Fruit fly (Drosophila melanogaster) whole organism, embryonic: ENCODE data around the gene Mettl2.
A peak's percentile ranks its signal among the peaks of the same experiment; 100 is the strongest.

Source experiments
- Antp ChIP-seq: fragments of 200-800 bp; sonication (Bioruptor generic); optimal IDR thresholded peaks from 3 replicates; lab custom pipeline; 2016; ENCODE audit warnings: missing biosample characterization, missing genetic modification characterization
- C15 ChIP-seq: fragments of 200-800 bp; sonication (Bioruptor generic); IDR thresholded peaks from 3 replicates; pipeline ENCODE4 v1.3.6; 2022; ENCODE audit warnings: missing biosample characterization, missing genetic modification characterization
- CG11085 ChIP-seq: fragments of 200-800 bp; sonication (Bioruptor generic); IDR thresholded peaks from 2 replicates; pipeline ENCODE4 v1.3.6; 2022; ENCODE audit warnings: missing biosample characterization, missing genetic modification characterization
- CG11247 ChIP-seq: fragments of 200-800 bp; sonication (Bioruptor generic); IDR thresholded peaks from 2 replicates; pipeline ENCODE4 v1.3.6; 2022; ENCODE audit warnings: missing biosample characterization, missing genetic modification characterization
- CG12104 ChIP-seq: fragments of 200-800 bp; sonication (Bioruptor generic); optimal IDR thresholded peaks from 3 replicates; lab custom pipeline; 2016; ENCODE audit warnings: missing biosample characterization, missing genetic modification characterization
- CG12219 ChIP-seq: fragments of 200-800 bp; sonication (Bioruptor generic); optimal IDR thresholded peaks from 3 replicates; lab custom pipeline; 2018; ENCODE audit warnings: missing biosample characterization, mild to moderate bottlenecking, missing genetic modification characterization
- CG12942 ChIP-seq: fragments of 200-800 bp; sonication (Bioruptor generic); optimal IDR thresholded peaks from 3 replicates; lab custom pipeline; 2016; ENCODE audit warnings: missing biosample characterization, missing genetic modification characterization
- CG13296 ChIP-seq: fragments of 200-800 bp; sonication (Bioruptor generic); optimal IDR thresholded peaks from 3 replicates; lab custom pipeline; 2018; ENCODE audit warnings: missing biosample characterization, mild to moderate bottlenecking, missing genetic modification characterization
- CG16815 ChIP-seq: fragments of 200-800 bp; sonication (Bioruptor generic); optimal IDR thresholded peaks from 3 replicates; lab custom pipeline; 2017; ENCODE audit warnings: missing biosample characterization, mild to moderate bottlenecking, missing genetic modification characterization
- CG17829 ChIP-seq: fragments of 200-800 bp; optimal IDR thresholded peaks from 2 replicates; lab custom pipeline; 2019; ENCODE audit warnings: missing biosample characterization, mild to moderate bottlenecking, missing genetic modification characterization, moderate library complexity
- CG1832 ChIP-seq: fragments of 200-800 bp; sonication (Bioruptor generic); optimal IDR thresholded peaks from 2 replicates; lab custom pipeline; 2017; ENCODE audit warnings: missing biosample characterization, mild to moderate bottlenecking, missing genetic modification characterization, inconsistent platforms
- CG30431 ChIP-seq: fragments of 200-800 bp; sonication (Bioruptor generic); optimal IDR thresholded peaks from 2 replicates; lab custom pipeline; 2017; ENCODE audit warnings: missing biosample characterization, missing genetic modification characterization
- CG3281 ChIP-seq: fragments of 200-800 bp; sonication (Bioruptor generic); optimal IDR thresholded peaks from 3 replicates; lab custom pipeline; 2017; ENCODE audit warnings: missing biosample characterization, mild to moderate bottlenecking, missing genetic modification characterization
- CG33213 ChIP-seq: fragments of 200-800 bp; sonication (Bioruptor generic); optimal IDR thresholded peaks from 3 replicates; lab custom pipeline; 2016; ENCODE audit warnings: missing biosample characterization, missing genetic modification characterization
- CG6254 ChIP-seq: fragments of 200-800 bp; sonication (Bioruptor generic); optimal IDR thresholded peaks from 3 replicates; lab custom pipeline; 2017; ENCODE audit warnings: mild to moderate bottlenecking, missing biosample characterization, missing genetic modification reagents, missing genetic modification characterization
- CG7372 ChIP-seq: fragments of 200-800 bp; sonication (Bioruptor generic); IDR thresholded peaks from 2 replicates; pipeline ENCODE4 v1.3.6; 2022; ENCODE audit warnings: missing biosample characterization, missing genetic modification characterization
- CG7745 ChIP-seq: fragments of 200-800 bp; sonication (Bioruptor generic); optimal IDR thresholded peaks from 2 replicates; lab custom pipeline; 2018; ENCODE audit warnings: missing biosample characterization, mild to moderate bottlenecking, missing genetic modification characterization, moderate library complexity
- CG8388 ChIP-seq: fragments of 200-800 bp; sonication (Bioruptor generic); optimal IDR thresholded peaks from 2 replicates; lab custom pipeline; 2019; ENCODE audit warnings: missing biosample characterization, mild to moderate bottlenecking, missing genetic modification characterization, moderate library complexity
- CG8765 ChIP-seq: fragments of 200-800 bp; sonication (Bioruptor generic); IDR thresholded peaks from 2 replicates; pipeline ENCODE4 v1.3.6; 2022; ENCODE audit warnings: missing biosample characterization, missing genetic modification characterization
- CG9609 ChIP-seq: fragments of 200-800 bp; sonication (Bioruptor generic); optimal IDR thresholded peaks from 3 replicates; lab custom pipeline; 2016; ENCODE audit warnings: missing biosample characterization, missing genetic modification characterization
- CG9876 ChIP-seq: fragments of 200-800 bp; sonication (Bioruptor generic); optimal IDR thresholded peaks from 2 replicates; lab custom pipeline; 2016; ENCODE audit warnings: missing biosample characterization, missing genetic modification characterization
- Camta ChIP-seq: fragments of 200-800 bp; sonication (Bioruptor generic); optimal IDR thresholded peaks from 2 replicates; lab custom pipeline; 2016; ENCODE audit warnings: missing biosample characterization, missing genetic modification characterization
- Deaf1 ChIP-seq: fragments of 200-800 bp; optimal IDR thresholded peaks from 3 replicates; lab custom pipeline; 2019; ENCODE audit warnings: missing biosample characterization, mild to moderate bottlenecking, missing genetic modification characterization, moderate library complexity
- Dfd ChIP-seq, 2 experiments: fragments of >200 bp; optimal IDR thresholded peaks; 2 replicates each; lab custom pipeline; 2017; ENCODE audit warnings: missing biosample characterization in 2 of 2, missing genetic modification characterization in 2 of 2
- Ets65A ChIP-seq: fragments of 200-800 bp; sonication (Bioruptor generic); peaks from one replicate; lab custom pipeline; 2016; ENCODE audit warnings: missing biosample characterization, missing genetic modification characterization
- Hand ChIP-seq: fragments of 200-800 bp; sonication (Bioruptor generic); optimal IDR thresholded peaks from 2 replicates; lab custom pipeline; 2017; ENCODE audit warnings: mild to moderate bottlenecking, missing biosample characterization, missing genetic modification reagents, missing genetic modification characterization
- Hmx ChIP-seq: fragments of 200-800 bp; sonication (Bioruptor generic); optimal IDR thresholded peaks from 2 replicates; lab custom pipeline; 2016; ENCODE audit warnings: missing biosample characterization, missing genetic modification characterization
- Lpt ChIP-seq: fragments of >200 bp; optimal IDR thresholded peaks from 2 replicates; lab custom pipeline; 2018; ENCODE audit warnings: missing biosample characterization, missing genetic modification characterization
- MTF-1 ChIP-seq: fragments of 200-800 bp; sonication (Bioruptor generic); optimal IDR thresholded peaks from 2 replicates; lab custom pipeline; 2018; ENCODE audit warnings: missing biosample characterization, mild to moderate bottlenecking, missing genetic modification characterization, borderline replicate concordance
- Nf-YC ChIP-seq: fragments of 200-800 bp; optimal IDR thresholded peaks from 3 replicates; lab custom pipeline; 2019; ENCODE audit warnings: missing biosample characterization, mild to moderate bottlenecking, missing genetic modification characterization, moderate library complexity
- NfI ChIP-seq: fragments of 200-800 bp; sonication (Bioruptor generic); optimal IDR thresholded peaks from 3 replicates; lab custom pipeline; 2018; ENCODE audit warnings: missing biosample characterization, mild to moderate bottlenecking, missing genetic modification characterization, moderate library complexity
- Rfx ChIP-seq: fragments of 200-800 bp; sonication (Bioruptor generic); IDR thresholded peaks from 2 replicates; pipeline ENCODE4 v1.3.6; 2022; ENCODE audit warnings: missing biosample characterization, missing genetic modification characterization
- Ssrp ChIP-seq: fragments of 200-800 bp; sonication (Bioruptor generic); optimal IDR thresholded peaks from 2 replicates; lab custom pipeline; 2018; ENCODE audit warnings: missing biosample characterization, mild to moderate bottlenecking, missing genetic modification characterization, moderate library complexity
- ac ChIP-seq: fragments of 200-800 bp; sonication (Bioruptor generic); optimal IDR thresholded peaks from 3 replicates; lab custom pipeline; 2017; ENCODE audit warnings: missing biosample characterization, mild to moderate bottlenecking, missing genetic modification characterization
- bab2 ChIP-seq: fragments of 200-800 bp; sonication (Bioruptor generic); optimal IDR thresholded peaks from 2 replicates; lab custom pipeline; 2016; ENCODE audit warnings: missing biosample characterization, missing genetic modification characterization
- bigmax ChIP-seq: fragments of 200-800 bp; sonication (Bioruptor generic); optimal IDR thresholded peaks from 2 replicates; lab custom pipeline; 2018; ENCODE audit warnings: missing biosample characterization, mild to moderate bottlenecking, missing genetic modification characterization
- chif ChIP-seq, 2 experiments: fragments of 200-800 bp; sonication (Bioruptor generic); optimal IDR thresholded peaks; 3 replicates each; lab custom pipeline; 2016; ENCODE audit warnings: missing biosample characterization in 2 of 2, missing genetic modification characterization in 2 of 2
- gfzf ChIP-seq: fragments of 200-800 bp; sonication (Bioruptor generic); optimal IDR thresholded peaks from 2 replicates; lab custom pipeline; 2016; ENCODE audit warnings: missing biosample characterization, mild to moderate bottlenecking, missing genetic modification characterization, moderate library complexity
- her ChIP-seq: fragments of 200-800 bp; sonication (Bioruptor generic); optimal IDR thresholded peaks from 2 replicates; lab custom pipeline; 2016; ENCODE audit warnings: missing biosample characterization, missing genetic modification characterization
- hkb ChIP-seq, 2 experiments: fragments of 200-800 bp in 1 of 2; fragments of >200 bp in 1 of 2; sonication (Bioruptor generic) in 1 of 2; IDR thresholded peaks in 1 of 2; optimal IDR thresholded peaks in 1 of 2; 2 replicates each; pipeline versions ENCODE4 v1.3.6 to Lab custom; 2017 to 2022; ENCODE audit warnings: missing biosample characterization in 1 of 2, missing genetic modification characterization in 1 of 2
- pan ChIP-seq, 4 experiments: fragments of >200 bp in 3 of 4; fragments of 200-800 bp in 1 of 4; sonication (Bioruptor generic) in 1 of 4; optimal IDR thresholded peaks in 3 of 4; IDR thresholded peaks in 1 of 4; 2 replicates each; pipeline versions ENCODE4 v1.3.6 to Lab custom; 2017 to 2022; ENCODE audit warnings: missing biosample characterization in 2 of 4, missing genetic modification characterization in 2 of 4, mixed read lengths in 1 of 4
- pb ChIP-seq: fragments of 200-800 bp; sonication (Bioruptor generic); optimal IDR thresholded peaks from 3 replicates; lab custom pipeline; 2016; ENCODE audit warnings: missing biosample characterization, missing genetic modification characterization
- peb ChIP-seq: fragments of 200-800 bp; sonication (Bioruptor generic); IDR thresholded peaks from 2 replicates; pipeline ENCODE4 v1.3.6; 2022; ENCODE audit warnings: missing biosample characterization, missing genetic modification characterization
- rib ChIP-seq: fragments of 200-800 bp; sonication (Bioruptor generic); IDR thresholded peaks from 2 replicates; pipeline ENCODE4 v1.3.6; 2022; ENCODE audit warnings: missing biosample characterization, missing genetic modification characterization
- run ChIP-seq: fragments of 200-800 bp; sonication (Bioruptor generic); optimal IDR thresholded peaks from 3 replicates; lab custom pipeline; 2018; ENCODE audit warnings: missing biosample characterization, mild to moderate bottlenecking, missing genetic modification characterization
- salm ChIP-seq: fragments of 200-800 bp; sonication (Bioruptor generic); optimal IDR thresholded peaks from 2 replicates; lab custom pipeline; 2018; ENCODE audit warnings: missing biosample characterization, mild to moderate bottlenecking, missing genetic modification characterization
- schlank ChIP-seq: fragments of 200-800 bp; sonication (Bioruptor generic); optimal IDR thresholded peaks from 2 replicates; lab custom pipeline; 2018; ENCODE audit warnings: missing biosample characterization, mild to moderate bottlenecking, missing genetic modification characterization
- shn ChIP-seq: fragments of 200-800 bp; sonication (Bioruptor generic); optimal IDR thresholded peaks from 3 replicates; lab custom pipeline; 2016; ENCODE audit warnings: missing biosample characterization, missing genetic modification characterization
- sim ChIP-seq: fragments of 200-800 bp; sonication (Bioruptor generic); IDR thresholded peaks from 2 replicates; pipeline ENCODE4 v1.3.6; 2022; ENCODE audit warnings: missing biosample characterization, missing genetic modification characterization
- sob ChIP-seq: fragments of 200-800 bp; sonication (Bioruptor generic); IDR thresholded peaks from 2 replicates; pipeline ENCODE4 v1.3.6; 2022; ENCODE audit warnings: missing biosample characterization, missing genetic modification characterization

The Mettl2 gene

dm6 chr3L:1668504-1668903 is 29.5 kb upstream of the Mettl2 start, which contains the start of gene RpL23A (continued):
- TF ChIP-seq CG9876 (GFP tag; lab: Kevin White, UChicago) (peak; percentile 98), CG1832 (no peak), Nf-YC (tag; lab: Kevin White, UChicago) (peak; percentile 80), CG13296 (GFP tag; lab: Kevin White, UChicago) (peak; percentile 92), MTF-1 (GFP tag; lab: Kevin White, UChicago) (peak; percentile 97), sob (GFP tag; lab: Robert Waterston, UW) (peak; percentile 98), Lpt (GFP tag; lab: Kevin White, UChicago) (no peak), her (GFP tag; lab: Kevin White, UChicago) (peak; percentile 96), ac (GFP tag; lab: Kevin White, UChicago) (peak; percentile 86), CG7372 (peak; percentile 90), Antp (peak; percentile 98), CG12942 (GFP tag; lab: Kevin White, UChicago) (peak; percentile 95), CG8388 (peak; percentile 82), CG17829 (tag; lab: Kevin White, UChicago) (peak; percentile 92), salm (tag; lab: Kevin White, UChicago) (peak; percentile 86), CG11247 (GFP tag; lab: Robert Waterston, UW) (peak; percentile 97), CG6254 (GFP tag; lab: Kevin White, UChicago) (peak; percentile 83), CG12104 (GFP tag; lab: Kevin White, UChicago) (peak; percentile 95), CG30431 (GFP tag; lab: Kevin White, UChicago) (peak; percentile 95), CG11085 (GFP tag; lab: Robert Waterston, UW) (peak; percentile 96), schlank (tag; lab: Kevin White, UChicago) (peak; percentile 95), run (tag; lab: Kevin White, UChicago) (peak; percentile 70), CG12219 (peak; percentile 88), Rfx (GFP tag; lab: Robert Waterston, UW) (peak; percentile 99), sim (GFP tag; lab: Robert Waterston, UW) (peak; percentile 76), pan (optimal IDR thresholded peaks at IDR 0.05; lab: Kevin White, UChicago) (no peak), pan (GFP tag; optimal IDR thresholded peaks at IDR 0.05 in 1 of 2, IDR thresholded peaks at IDR 0.05 in 1 of 2) (peak in 1 of 2 experiments; percentile 93), NfI (GFP tag; lab: Kevin White, UChicago) (peak; percentile 97), Ets65A (peak; percentile 100), CG3281 (GFP tag; lab: Kevin White, UChicago) (peak; percentile 94), CG33213 (GFP tag; lab: Kevin White, UChicago) (peak; percentile 99), CG7745 (peak; percentile 70), bigmax (GFP tag; lab: Kevin White, UChicago) (peak; percentile 92), gfzf (GFP tag; lab: Kevin White, UChicago) (peak; percentile 58), C15 (GFP tag; lab: Robert Waterston, UW) (peak; percentile 91), rib (GFP tag; lab: Robert Waterston, UW) (peak; percentile 93), hkb (optimal IDR thresholded peaks at IDR 0.05; lab: Kevin White, UChicago) (peak; percentile 94), hkb (GFP tag; IDR thresholded peaks at IDR 0.05; lab: Robert Waterston, UW) (peak; percentile 91), CG8765 (GFP tag; lab: Robert Waterston, UW) (peak; percentile 82), chif (GFP tag; optimal IDR thresholded peaks at IDR 0.05; lab: Kevin White, UChicago) (peak; percentile 95 to 96), CG16815 (GFP tag; lab: Kevin White, UChicago) (peak; percentile 88), Camta (GFP tag; lab: Kevin White, UChicago) (peak; percentile 97), peb (GFP tag; lab: Robert Waterston, UW) (peak; percentile 82), pb (GFP tag; lab: Kevin White, UChicago) (peak; percentile 97), Ssrp (tag; lab: Kevin White, UChicago) (peak; percentile 74), CG9609 (peak; percentile 98), Hmx (GFP tag; lab: Kevin White, UChicago) (peak; percentile 70), shn (GFP tag; lab: Kevin White, UChicago) (peak; percentile 98), Hand (GFP tag; lab: Kevin White, UChicago) (peak; percentile 78), bab2 (peak; percentile 95), Dfd (GFP tag; optimal IDR thresholded peaks at IDR 0.05; lab: Kevin White, UChicago) (no peak), Deaf1 (tag; lab: Kevin White, UChicago) (peak; percentile 61)
